Worm (Caenorhabditis elegans) whole organism, L4 larva: ENCODE measurements around the gene exos-4.1.

Experiments used
- ZK546.5 ChIP-seq, 2 experiments: sonication (generic microtip); optimal IDR thresholded peaks; 2 replicates each; lab custom pipeline; 2017; ENCODE audit warnings: missing biosample characterization in 2 of 2, missing genetic modification characterization in 2 of 2
- ceh-82 ChIP-seq: sonication (generic microtip); optimal IDR thresholded peaks from 2 replicates; lab custom pipeline; 2017; ENCODE audit warnings: missing biosample characterization, missing genetic modification characterization
- egl-43 ChIP-seq: fragments of 200-800 bp; sonication (Bioruptor generic); IDR thresholded peaks from 2 replicates; pipeline ENCODE4 v1.3.6; 2022; ENCODE audit warnings: missing genetic modification reagents, missing genetic modification characterization, missing compliant biosample characterization
- madf-9 ChIP-seq: fragments of 200-800 bp; sonication (Bioruptor generic); conservative IDR thresholded peaks from 2 replicates; pipeline ENCODE4 v1.3.6; 2022; ENCODE audit warnings: missing genetic modification reagents, missing genetic modification characterization, missing compliant biosample characterization
- nhr-6 ChIP-seq: fragments of 150-350 bp; optimal IDR thresholded peaks from 2 replicates; lab custom pipeline; 2014; ENCODE audit warnings: missing biosample characterization, missing genetic modification characterization
- nhr-77 ChIP-seq: fragments of 150-350 bp; optimal IDR thresholded peaks from 2 replicates; lab custom pipeline; 2014; ENCODE audit warnings: missing biosample characterization, missing genetic modification characterization
- snpc-1.2 ChIP-seq: fragments of 200-800 bp; sonication (Bioruptor generic); IDR thresholded peaks from 2 replicates; pipeline ENCODE4 v1.3.6; 2022; ENCODE audit warnings: missing genetic modification reagents, missing genetic modification characterization, missing compliant biosample characterization
- snpc-4 ChIP-seq: fragments of 150-350 bp; optimal IDR thresholded peaks from 2 replicates; lab custom pipeline; 2014; ENCODE audit warnings: missing biosample characterization, missing genetic modification characterization

ce11 chrIV:13104900-13105299 lies 6.1 kb downstream of the exos-4.1 start, which contains the start of gene rde-11:
- TF ChIP-seq nhr-77 (tag; lab: Kevin White, UChicago) = no peak
- TF ChIP-seq ceh-82 (tag; lab: Kevin White, UChicago) = no peak
- no peak for TF ChIP-seq egl-43 (GFP tag; lab: Robert Waterston, UW)
- no peak for TF ChIP-seq madf-9 (GFP tag; lab: Robert Waterston, UW)
- no peak for TF ChIP-seq nhr-6 (tag; lab: Kevin White, UChicago)
- TF ChIP-seq ZK546.5 (tag; optimal IDR thresholded peaks at IDR 0.05; lab: Kevin White, UChicago) = no peak
- no peak for TF ChIP-seq snpc-1.2
- no peak for TF ChIP-seq snpc-4 (tag; lab: Kevin White, UChicago)
